Worm (Caenorhabditis elegans) whole organism, young adult: ENCODE measurements around the gene clec-45.

ENCODE experiments used
- F23B12.7 ChIP-seq: sonication (generic microtip); optimal IDR thresholded peaks from 2 replicates; lab custom pipeline; 2017; ENCODE audit warnings: missing genetic modification characterization, mild to moderate bottlenecking, missing compliant biosample characterization, antibody characterized with exemption, moderate library complexity; ENCODE audit not compliant: insufficient read depth
- ama-1 ChIP-seq, 3 experiments: fragments of 150-350 bp in 1 of 3; sonication (generic microtip) in 2 of 3; optimal IDR thresholded peaks; 2 replicates each; lab custom pipeline; 2014 to 2018; ENCODE audit warnings: missing biosample characterization in 2 of 3, missing genetic modification characterization in 2 of 3, missing genetic modification reagents in 2 of 3
- lin-35 ChIP-seq, 3 experiments: fragments of 150-350 bp in 2 of 3; sonication (generic microtip) in 1 of 3; optimal IDR thresholded peaks; 2 replicates each; lab custom pipeline; 2014 to 2018; ENCODE audit warnings: missing biosample characterization in 3 of 3, missing genetic modification characterization in 3 of 3, missing genetic modification reagents in 3 of 3
- rec-8 ChIP-seq, 2 experiments: sonication (generic microtip); optimal IDR thresholded peaks; 2 replicates each; lab custom pipeline; 2016; ENCODE audit warnings: mild to moderate bottlenecking in 2 of 2, missing genetic modification characterization in 2 of 2, missing genetic modification reagents in 2 of 2, missing genotype in 2 of 2, missing biosample characterization in 1 of 2, missing compliant biosample characterization in 1 of 2, moderate library complexity in 1 of 2

DNA sequence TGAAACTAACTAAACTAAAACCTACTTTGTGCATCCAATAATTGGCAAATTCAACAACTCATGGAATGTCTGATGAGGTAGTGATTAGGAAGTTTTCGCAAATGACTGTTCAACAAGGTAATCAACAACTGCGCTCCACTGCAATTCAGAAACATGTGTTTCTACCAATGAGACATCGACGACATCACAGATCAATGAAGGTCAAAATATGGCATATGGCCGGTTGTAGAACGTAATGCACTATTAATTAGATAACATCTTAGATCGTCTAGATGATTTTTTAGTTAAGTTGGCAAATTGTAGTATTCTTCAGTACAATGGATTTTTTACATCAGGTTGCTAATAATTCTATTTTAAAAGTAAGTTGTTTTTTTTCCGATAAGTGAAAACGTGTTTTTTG lies 48.3 kb downstream of the clec-45 start, which contains the start of the genes nhr-94 and nhr-152:
- TF ChIP-seq ama-1 (optimal IDR thresholded peaks at IDR 0.05; lab: Kevin White, UChicago) (no peak), ama-1 (GFP tag; optimal IDR thresholded peaks at IDR 0.05; lab: Kevin White, UChicago) (no peak), lin-35 (GFP tag; optimal IDR thresholded peaks at IDR 0.05; lab: Kevin White, UChicago) (no peak), F23B12.7 (no peak), rec-8 (tag; optimal IDR thresholded peaks at IDR 0.05; lab: Kevin White, UChicago) (no peak)
